Fruit fly (Drosophila melanogaster) Kc167 (cell line): ENCODE measurements around the gene wls.

ENCODE experiments used
- Myc ChIP-seq: fragments of >200 bp; optimal IDR thresholded peaks from 2 replicates; lab custom pipeline; 2017; ENCODE audit warnings: missing external identifiers
- Sin3A ChIP-seq: fragments of >200 bp; optimal IDR thresholded peaks from 2 replicates; lab custom pipeline; 2018; ENCODE audit warnings: missing external identifiers
- h ChIP-seq: fragments of >200 bp; optimal IDR thresholded peaks from 3 replicates; lab custom pipeline; 2018; ENCODE audit warnings: missing external identifiers
- insv ChIP-seq: fragments of >200 bp; optimal IDR thresholded peaks from 3 replicates; lab custom pipeline; 2018; ENCODE audit warnings: missing external identifiers
- psq ChIP-seq: fragments of >200 bp; optimal IDR thresholded peaks from 2 replicates; lab custom pipeline; 2017; ENCODE audit warnings: missing external identifiers
- ttk ChIP-seq: sonication (Bioruptor generic); optimal IDR thresholded peaks from 2 replicates; lab custom pipeline; 2017; ENCODE audit warnings: missing external identifiers

DNA sequence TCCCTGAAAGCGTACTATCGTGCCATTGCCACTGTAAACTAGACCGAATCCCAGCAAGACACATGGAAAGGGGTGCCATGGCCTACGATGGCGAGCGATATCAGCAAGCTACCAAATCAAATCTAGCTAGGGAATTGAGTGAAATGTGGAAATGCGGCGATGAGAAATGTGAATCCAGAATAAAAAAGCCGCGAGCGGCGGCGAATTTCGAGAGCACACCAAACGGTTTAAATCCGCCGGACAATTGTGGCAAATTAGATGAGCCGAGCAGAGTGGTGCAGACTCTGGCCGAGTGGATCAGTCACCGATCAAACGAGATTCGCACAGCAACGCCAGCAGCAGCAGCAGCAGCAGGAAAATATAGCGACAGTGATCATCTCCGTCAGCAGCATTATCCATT lies 31.6 kb upstream of the wls start, which contains the start of gene nkt:
- no peak for TF ChIP-seq h (lab: Kevin White, UChicago)
- no peak for TF ChIP-seq psq (lab: Kevin White, UChicago)
- no peak for TF ChIP-seq ttk (lab: Kevin White, UChicago)
- no peak for TF ChIP-seq Myc (lab: Kevin White, UChicago)
- no peak for TF ChIP-seq insv
- TF ChIP-seq Sin3A (lab: Kevin White, UChicago), result no peak
